Worm (Caenorhabditis elegans) whole organism, L1 larva: ENCODE results near the gene F57F5.3.

Experiments
- C04F5.9 ChIP-seq: sonication (generic microtip); optimal IDR thresholded peaks from 2 replicates; lab custom pipeline; 2016; ENCODE audit warnings: missing genetic modification characterization, missing compliant biosample characterization
- C16A3.4 ChIP-seq: fragments of 150-350 bp; optimal IDR thresholded peaks from 2 replicates; lab custom pipeline; 2014; ENCODE audit warnings: missing biosample characterization, missing genetic modification characterization
- F16B12.6 ChIP-seq: fragments of 150-350 bp; optimal IDR thresholded peaks from 2 replicates; lab custom pipeline; 2014; ENCODE audit warnings: missing biosample characterization, missing genetic modification characterization
- aha-1 ChIP-seq: fragments of 150-350 bp; optimal IDR thresholded peaks from 2 replicates; lab custom pipeline; 2014; ENCODE audit warnings: missing biosample characterization, missing genetic modification characterization
- alr-1 ChIP-seq: fragments of 200-800 bp; sonication (Bioruptor generic); optimal IDR thresholded peaks from 2 replicates; lab custom pipeline; 2018; ENCODE audit warnings: borderline replicate concordance, mild to moderate bottlenecking, missing genetic modification characterization, missing compliant biosample characterization
- aly-2 ChIP-seq: fragments of 150-350 bp; optimal IDR thresholded peaks from 2 replicates; lab custom pipeline; 2014; ENCODE audit warnings: missing biosample characterization, missing genetic modification characterization
- ama-1 ChIP-seq: fragments of 150-350 bp; optimal IDR thresholded peaks from 2 replicates; lab custom pipeline; 2014
- ceh-82 ChIP-seq, 3 experiments: fragments of 150-350 bp in 1 of 3; sonication (generic microtip) in 2 of 3; optimal IDR thresholded peaks; 2 replicates each; lab custom pipeline; 2014 to 2017; ENCODE audit warnings: missing biosample characterization in 3 of 3, missing genetic modification characterization in 3 of 3
- ceh-90 ChIP-seq: sonication (generic microtip); optimal IDR thresholded peaks from 2 replicates; lab custom pipeline; 2016; ENCODE audit warnings: missing genetic modification characterization, missing compliant biosample characterization
- efl-1 ChIP-seq, 4 experiments: fragments of 150-350 bp; optimal IDR thresholded peaks in 3 of 4; peaks in 1 of 4; 1 replicate in 1 of 4; 2 replicates in 3 of 4; lab custom pipeline; 2014; ENCODE audit warnings: missing biosample characterization in 2 of 4, missing genetic modification characterization in 2 of 4, missing genetic modification reagents in 2 of 4
- efl-3 ChIP-seq: fragments of 200-800 bp; sonication (Bioruptor generic); optimal IDR thresholded peaks from 2 replicates; lab custom pipeline; 2018; ENCODE audit warnings: mild to moderate bottlenecking, missing genetic modification characterization, missing compliant biosample characterization
- egl-13 ChIP-seq: sonication (generic microtip); optimal IDR thresholded peaks from 2 replicates; lab custom pipeline; 2016; ENCODE audit warnings: missing genotype, missing genetic modification reagents, missing genetic modification characterization, missing compliant biosample characterization
- elt-2 ChIP-seq: sonication (generic microtip); optimal IDR thresholded peaks from 2 replicates; lab custom pipeline; 2016; ENCODE audit warnings: missing genetic modification characterization, mild to moderate bottlenecking, inconsistent platforms, missing compliant biosample characterization, missing genetic modification reagents
- elt-3 ChIP-seq, 6 experiments: fragments of 150-350 bp in 1 of 6; sonication (generic microtip); optimal IDR thresholded peaks; 2 replicates each; lab custom pipeline; 2017 to 2018; ENCODE audit warnings: missing biosample characterization in 6 of 6, missing genetic modification characterization in 6 of 6, inconsistent platforms in 1 of 6
- fkh-8 ChIP-seq: sonication (generic microtip); optimal IDR thresholded peaks from 2 replicates; lab custom pipeline; 2016; ENCODE audit warnings: mild to moderate bottlenecking, missing genetic modification characterization, missing compliant biosample characterization
- hlh-17 ChIP-seq: fragments of 200-800 bp; sonication (Bioruptor generic); optimal IDR thresholded peaks from 2 replicates; lab custom pipeline; 2018; ENCODE audit warnings: missing genetic modification characterization, mild to moderate bottlenecking, missing compliant biosample characterization, moderate library complexity, borderline replicate concordance
- hpl-2 ChIP-seq: fragments of 150-350 bp; optimal IDR thresholded peaks from 2 replicates; lab custom pipeline; 2014; ENCODE audit warnings: missing biosample characterization, missing genetic modification reagents, missing genetic modification characterization
- irx-1 ChIP-seq: sonication (generic microtip); optimal IDR thresholded peaks from 2 replicates; lab custom pipeline; 2016; ENCODE audit warnings: missing genetic modification characterization, missing compliant biosample characterization
- jun-1 ChIP-seq: fragments of 150-350 bp; optimal IDR thresholded peaks from 2 replicates; lab custom pipeline; 2014; ENCODE audit warnings: missing biosample characterization, missing genetic modification reagents, missing genetic modification characterization
- lin-13 ChIP-seq: fragments of 150-350 bp; optimal IDR thresholded peaks from 2 replicates; lab custom pipeline; 2014; ENCODE audit warnings: missing biosample characterization, missing genetic modification reagents, missing genetic modification characterization
- lin-35 ChIP-seq, 2 experiments: fragments of 150-350 bp; optimal IDR thresholded peaks; 2 replicates each; lab custom pipeline; 2014; ENCODE audit warnings: missing biosample characterization in 2 of 2, missing genetic modification characterization in 2 of 2, missing genetic modification reagents in 2 of 2
- lin-39 ChIP-seq: fragments of 150-350 bp; optimal IDR thresholded peaks from 2 replicates; lab custom pipeline; 2014; ENCODE audit warnings: missing biosample characterization, missing genetic modification reagents, missing genetic modification characterization
- mdl-1 ChIP-seq, 2 experiments: fragments of 150-350 bp; optimal IDR thresholded peaks; 2 replicates each; lab custom pipeline; 2014 to 2017; ENCODE audit warnings: missing biosample characterization in 2 of 2, missing genetic modification characterization in 2 of 2, inconsistent platforms in 1 of 2
- mef-2 ChIP-seq: fragments of 150-350 bp; optimal IDR thresholded peaks from 2 replicates; lab custom pipeline; 2014; ENCODE audit warnings: missing biosample characterization, missing genetic modification characterization
- nhr-12 ChIP-seq: sonication (generic microtip); optimal IDR thresholded peaks from 2 replicates; lab custom pipeline; 2017; ENCODE audit warnings: missing biosample characterization, missing genetic modification characterization
- nhr-20 ChIP-seq: sonication (generic microtip); optimal IDR thresholded peaks from 2 replicates; lab custom pipeline; 2016; ENCODE audit warnings: mild to moderate bottlenecking, missing genetic modification characterization, missing compliant biosample characterization
- nhr-237 ChIP-seq: fragments of 150-350 bp; optimal IDR thresholded peaks from 2 replicates; lab custom pipeline; 2014; ENCODE audit warnings: missing biosample characterization, missing genetic modification characterization
- nhr-47 ChIP-seq: sonication (generic microtip); optimal IDR thresholded peaks from 2 replicates; lab custom pipeline; 2016; ENCODE audit warnings: mild to moderate bottlenecking, missing genetic modification characterization, moderate library complexity, missing compliant biosample characterization
- nhr-71 ChIP-seq: sonication (generic microtip); optimal IDR thresholded peaks from 2 replicates; lab custom pipeline; 2016; ENCODE audit warnings: mild to moderate bottlenecking, missing genetic modification characterization, moderate library complexity, missing compliant biosample characterization
- nhr-85 ChIP-seq: sonication (generic microtip); peaks from one replicate; lab custom pipeline; 2016; ENCODE audit warnings: missing genetic modification characterization, inconsistent platforms, missing compliant biosample characterization
- nhr-90 ChIP-seq: sonication (generic microtip); optimal IDR thresholded peaks from 2 replicates; lab custom pipeline; 2016; ENCODE audit warnings: mild to moderate bottlenecking, missing genetic modification characterization, missing compliant biosample characterization; ENCODE audit not compliant: poor library complexity
- pag-3 ChIP-seq: sonication (generic microtip); optimal IDR thresholded peaks from 2 replicates; lab custom pipeline; 2017; ENCODE audit warnings: missing genetic modification characterization, mild to moderate bottlenecking, missing compliant biosample characterization, antibody characterized with exemption, borderline replicate concordance; ENCODE audit not compliant: insufficient read depth
- pax-3 ChIP-seq: fragments of 200-800 bp; sonication (Bioruptor generic); optimal IDR thresholded peaks from 2 replicates; lab custom pipeline; 2018; ENCODE audit warnings: mild to moderate bottlenecking, missing genetic modification characterization, moderate library complexity, missing compliant biosample characterization
- sox-4 ChIP-seq: sonication (generic microtip); optimal IDR thresholded peaks from 2 replicates; lab custom pipeline; 2016; ENCODE audit warnings: missing genetic modification characterization, missing compliant biosample characterization
- sptf-1 ChIP-seq: fragments of 150-350 bp; optimal IDR thresholded peaks from 2 replicates; lab custom pipeline; 2014; ENCODE audit warnings: missing biosample characterization, missing genetic modification characterization
- unc-30 ChIP-seq: sonication (generic microtip); optimal IDR thresholded peaks from 2 replicates; lab custom pipeline; 2017; ENCODE audit warnings: missing biosample characterization, missing genetic modification characterization
- unc-62 ChIP-seq: fragments of 150-350 bp; optimal IDR thresholded peaks from 2 replicates; lab custom pipeline; 2014; ENCODE audit warnings: missing biosample characterization, missing genetic modification reagents, missing genetic modification characterization

The F57F5.3 gene

DNA sequence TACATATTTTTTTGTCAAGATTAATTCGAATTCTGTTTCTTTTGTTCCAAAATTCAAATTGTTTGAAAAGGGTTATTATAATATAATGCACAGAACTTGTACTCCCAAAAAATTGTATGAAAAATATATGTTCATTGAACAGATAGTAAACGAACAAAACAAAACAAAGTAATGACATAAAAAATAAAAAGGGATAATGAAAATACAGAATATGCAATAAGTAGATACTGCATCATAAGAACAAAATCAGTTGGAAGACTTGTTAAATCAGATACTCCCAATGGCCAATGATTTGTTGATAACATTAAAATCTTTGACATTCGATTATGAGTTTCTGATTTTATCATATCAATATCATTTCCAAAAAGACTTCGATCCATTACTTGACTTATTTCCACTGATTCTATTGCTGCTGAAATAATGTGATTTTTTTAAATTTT, 1.9 kb downstream of the F57F5.3 start:
- TF ChIP-seq egl-13 (tag; lab: Kevin White, UChicago) (no peak), efl-1 (optimal IDR thresholded peaks at IDR 0.05; lab: Kevin White, UChicago) (no peak), efl-1 (GFP tag; optimal IDR thresholded peaks at IDR 0.05 in 1 of 2; lab: Kevin White, UChicago) (peak in 1 of 2 experiments; percentile 73), irx-1 (no peak), hpl-2 (GFP tag; lab: Kevin White, UChicago) (no peak), unc-30 (tag; lab: Kevin White, UChicago) (no peak), alr-1 (tag; lab: Kevin White, UChicago) (no peak), nhr-71 (tag; lab: Kevin White, UChicago) (peak; percentile 14), ceh-90 (no peak), elt-2 (peak; percentile 18), aly-2 (tag; lab: Kevin White, UChicago) (peak; percentile 71)

DNA sequence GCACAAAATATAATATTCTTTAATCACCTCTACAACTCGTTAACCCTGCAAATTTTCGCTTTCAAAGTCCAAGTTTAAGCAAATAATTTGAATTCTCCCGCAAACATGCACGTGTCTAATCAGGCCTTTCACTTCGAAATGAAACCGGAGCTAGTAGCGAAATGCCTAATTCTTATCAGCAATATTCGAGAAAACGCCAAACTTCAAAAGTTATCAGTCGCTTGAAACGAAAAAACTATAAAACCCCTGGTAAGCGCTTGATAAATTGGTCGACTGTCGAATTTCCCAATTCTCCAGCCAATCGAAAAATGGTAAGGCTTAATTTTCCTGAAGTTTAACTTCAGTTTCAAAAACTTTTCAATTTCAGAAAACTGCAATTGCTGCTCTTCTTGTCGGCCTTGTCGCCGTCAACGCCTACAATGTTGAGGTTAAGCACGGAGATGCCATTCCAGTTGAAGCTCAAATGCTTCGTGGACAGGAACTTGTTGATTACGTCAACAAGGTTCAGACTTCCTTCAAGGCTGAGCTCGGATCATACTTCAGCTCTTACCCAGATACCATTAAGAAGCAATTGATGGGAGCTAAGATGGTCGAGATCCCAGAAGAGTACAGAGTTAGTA, 3.4 kb downstream of the F57F5.3 start, which contains the start of gene cpr-9:
Gene cpr-9, plus strand, starts transcription at position 188 of the 620 bp plus-strand sequence.
- TF ChIP-seq lin-39 (tag; lab: Kevin White, UChicago) (no peak), aly-2 (tag; lab: Kevin White, UChicago) (no peak), unc-62 (GFP tag; lab: Kevin White, UChicago) (no peak), nhr-237 (tag; lab: Kevin White, UChicago) (no peak), elt-2 (peak; percentile 85), pag-3 (tag; lab: Kevin White, UChicago) (no peak), lin-13 (GFP tag; lab: Kevin White, UChicago) (no peak), irx-1 (no peak), nhr-90 (no peak), ceh-82 (tag; optimal IDR thresholded peaks at IDR 0.05; lab: Kevin White, UChicago) (no peak), hlh-17 (GFP tag; lab: Kevin White, UChicago) (no peak), ama-1 (lab: Kevin White, UChicago) (no peak), nhr-47 (no peak), efl-1 (optimal IDR thresholded peaks at IDR 0.05; lab: Kevin White, UChicago) (no peak), efl-1 (GFP tag; optimal IDR thresholded peaks at IDR 0.05 in 1 of 2; lab: Kevin White, UChicago) (peak in 1 of 2 experiments; percentile 78), mef-2 (tag; lab: Kevin White, UChicago) (no peak), nhr-12 (no peak), jun-1 (tag; lab: Kevin White, UChicago) (peak; percentile 36), aha-1 (tag; lab: Kevin White, UChicago) (no peak), F16B12.6 (tag; lab: Kevin White, UChicago) (no peak), pax-3 (tag; lab: Kevin White, UChicago) (no peak), efl-3 (no peak), mdl-1 (tag; optimal IDR thresholded peaks at IDR 0.05; lab: Kevin White, UChicago) (peak in 1 of 2 experiments; percentile 9), C16A3.4 (tag; lab: Kevin White, UChicago) (no peak), sptf-1 (no peak), alr-1 (tag; lab: Kevin White, UChicago) (no peak), nhr-85 (tag; lab: Kevin White, UChicago) (no peak), C04F5.9 (no peak), sox-4 (tag; lab: Kevin White, UChicago) (no peak), lin-35 (GFP tag; optimal IDR thresholded peaks at IDR 0.05; lab: Kevin White, UChicago) (peak in 1 of 2 experiments; percentile 33), nhr-20 (tag; lab: Kevin White, UChicago) (peak; percentile 22), fkh-8 (tag; lab: Kevin White, UChicago) (no peak), elt-3 (tag; optimal IDR thresholded peaks at IDR 0.05; lab: Kevin White, UChicago) (no peak)
